Fruit fly (Drosophila melanogaster) whole organism, prepupa: ENCODE measurements around the gene spirit.

ENCODE experiments used
- CG10669 ChIP-seq: fragments of 200-800 bp; sonication (Bioruptor generic); optimal IDR thresholded peaks from 3 replicates; lab custom pipeline; 2018; ENCODE audit warnings: missing biosample characterization, mild to moderate bottlenecking, missing genetic modification characterization, moderate library complexity
- CG11762 ChIP-seq: fragments of 200-800 bp; sonication (Bioruptor generic); optimal IDR thresholded peaks from 3 replicates; lab custom pipeline; 2016; ENCODE audit warnings: missing biosample characterization, missing genetic modification characterization; ENCODE audit not compliant: insufficient read depth
- CG11902 ChIP-seq: fragments of 200-800 bp; sonication (Bioruptor generic); optimal IDR thresholded peaks from 3 replicates; lab custom pipeline; 2016; ENCODE audit warnings: missing biosample characterization, missing genetic modification characterization
- CG1621 ChIP-seq: fragments of 200-800 bp; sonication (Bioruptor generic); optimal IDR thresholded peaks from 3 replicates; lab custom pipeline; 2018; ENCODE audit warnings: missing biosample characterization, mild to moderate bottlenecking, missing genetic modification characterization
- CG16779 ChIP-seq: fragments of 200-800 bp; sonication (Bioruptor generic); optimal IDR thresholded peaks from 3 replicates; lab custom pipeline; 2017; ENCODE audit warnings: missing biosample characterization, mild to moderate bottlenecking, missing genetic modification characterization
- CG3032 ChIP-seq: fragments of 200-800 bp; optimal IDR thresholded peaks from 2 replicates; lab custom pipeline; 2019; ENCODE audit warnings: missing biosample characterization, mild to moderate bottlenecking, missing genetic modification characterization, moderate library complexity
- CG31627 ChIP-seq: fragments of 200-800 bp; sonication (Bioruptor generic); optimal IDR thresholded peaks from 3 replicates; lab custom pipeline; 2016; ENCODE audit warnings: missing biosample characterization, missing genetic modification characterization
- CG34406 ChIP-seq: fragments of 200-800 bp; sonication (Bioruptor generic); optimal IDR thresholded peaks from 3 replicates; lab custom pipeline; 2016; ENCODE audit warnings: missing biosample characterization, missing genetic modification characterization
- CG3919 ChIP-seq: fragments of 200-800 bp; sonication (Bioruptor generic); optimal IDR thresholded peaks from 3 replicates; lab custom pipeline; 2016; ENCODE audit warnings: missing biosample characterization, missing genetic modification characterization
- CG4318 ChIP-seq: fragments of 200-800 bp; sonication (Bioruptor generic); optimal IDR thresholded peaks from 3 replicates; lab custom pipeline; 2017; ENCODE audit warnings: missing biosample characterization, mild to moderate bottlenecking, missing genetic modification characterization
- CG6163 ChIP-seq: fragments of 200-800 bp; sonication (Bioruptor generic); IDR thresholded peaks from 3 replicates; pipeline ENCODE4 v1.3.6; 2022; ENCODE audit warnings: missing biosample characterization, missing genetic modification characterization
- CG6276 ChIP-seq: fragments of 200-800 bp; sonication (Bioruptor generic); optimal IDR thresholded peaks from 2 replicates; lab custom pipeline; 2017; ENCODE audit warnings: missing biosample characterization, mild to moderate bottlenecking, missing genetic modification characterization
- CG6792 ChIP-seq: fragments of 200-800 bp; sonication (Bioruptor generic); optimal IDR thresholded peaks from 3 replicates; lab custom pipeline; 2016; ENCODE audit warnings: missing biosample characterization, missing genetic modification characterization
- CG7368 ChIP-seq: fragments of 200-800 bp; sonication (Bioruptor generic); optimal IDR thresholded peaks from 3 replicates; lab custom pipeline; 2016; ENCODE audit warnings: missing biosample characterization, missing genetic modification characterization
- CG8319 ChIP-seq: fragments of 200-800 bp; sonication (Bioruptor generic); optimal IDR thresholded peaks from 3 replicates; lab custom pipeline; 2016; ENCODE audit warnings: missing biosample characterization, missing genetic modification characterization
- CG8632 ChIP-seq: fragments of 200-800 bp; sonication (Bioruptor generic); optimal IDR thresholded peaks from 3 replicates; lab custom pipeline; 2016; ENCODE audit warnings: missing biosample characterization, missing genetic modification characterization
- CG9139 ChIP-seq: fragments of 200-800 bp; sonication (Bioruptor generic); optimal IDR thresholded peaks from 3 replicates; lab custom pipeline; 2017; ENCODE audit warnings: missing biosample characterization, mild to moderate bottlenecking, missing genetic modification characterization
- Eip78C ChIP-seq: fragments of 200-800 bp; sonication (Bioruptor generic); peaks from one replicate; lab custom pipeline; 2016; ENCODE audit warnings: missing biosample characterization, missing genetic modification characterization
- Eip93F ChIP-seq: fragments of 200-800 bp; sonication (Bioruptor generic); optimal IDR thresholded peaks from 2 replicates; lab custom pipeline; 2016; ENCODE audit warnings: missing biosample characterization, mild to moderate bottlenecking, missing genetic modification characterization
- Ets21C ChIP-seq: fragments of 200-800 bp; sonication (Bioruptor generic); optimal IDR thresholded peaks from 3 replicates; lab custom pipeline; 2016; ENCODE audit warnings: missing biosample characterization, missing genetic modification characterization
- Ets96B ChIP-seq: fragments of 200-800 bp; optimal IDR thresholded peaks from 2 replicates; lab custom pipeline; 2019; ENCODE audit warnings: missing biosample characterization, mild to moderate bottlenecking, missing genetic modification characterization, moderate library complexity
- Hr39 ChIP-seq: fragments of 200-800 bp; sonication (Bioruptor generic); optimal IDR thresholded peaks from 2 replicates; lab custom pipeline; 2016; ENCODE audit warnings: missing biosample characterization, missing genetic modification characterization
- Hr4 ChIP-seq: fragments of 200-800 bp; sonication (Bioruptor generic); optimal IDR thresholded peaks from 3 replicates; lab custom pipeline; 2016; ENCODE audit warnings: missing biosample characterization, missing genetic modification characterization
- Lpt ChIP-seq: fragments of 200-800 bp; sonication (Bioruptor generic); optimal IDR thresholded peaks from 3 replicates; lab custom pipeline; 2016; ENCODE audit warnings: missing biosample characterization, missing genetic modification characterization
- Met ChIP-seq: fragments of 200-800 bp; sonication (Bioruptor generic); optimal IDR thresholded peaks from 3 replicates; lab custom pipeline; 2016; ENCODE audit warnings: missing biosample characterization, missing genetic modification characterization
- Smox ChIP-seq: fragments of 200-800 bp; sonication (Bioruptor generic); optimal IDR thresholded peaks from 3 replicates; lab custom pipeline; 2016; ENCODE audit warnings: missing biosample characterization, missing genetic modification characterization
- Sox14 ChIP-seq: fragments of 200-800 bp; sonication (Bioruptor generic); optimal IDR thresholded peaks from 3 replicates; lab custom pipeline; 2016; ENCODE audit warnings: missing biosample characterization, missing genetic modification characterization
- Sox15 ChIP-seq: fragments of 200-800 bp; sonication (Bioruptor generic); optimal IDR thresholded peaks from 3 replicates; lab custom pipeline; 2016; ENCODE audit warnings: missing biosample characterization, missing genetic modification characterization
- acj6 ChIP-seq: fragments of 200-800 bp; sonication (Bioruptor generic); optimal IDR thresholded peaks from 3 replicates; lab custom pipeline; 2016; ENCODE audit warnings: missing biosample characterization, missing genetic modification characterization
- dac ChIP-seq: fragments of 200-800 bp; sonication (Bioruptor generic); optimal IDR thresholded peaks from 2 replicates; lab custom pipeline; 2017; ENCODE audit warnings: missing biosample characterization, mild to moderate bottlenecking, missing genetic modification characterization
- eg ChIP-seq: fragments of 200-800 bp; sonication (Bioruptor generic); IDR thresholded peaks from 3 replicates; pipeline ENCODE4 v1.3.6; 2022; ENCODE audit warnings: missing biosample characterization, missing genetic modification characterization
- esn ChIP-seq: fragments of 200-800 bp; sonication (Bioruptor generic); optimal IDR thresholded peaks from 2 replicates; lab custom pipeline; 2016; ENCODE audit warnings: missing biosample characterization, mild to moderate bottlenecking, missing genetic modification characterization, moderate library complexity
- fd85E ChIP-seq: fragments of 200-800 bp; sonication (Bioruptor generic); optimal IDR thresholded peaks from 3 replicates; lab custom pipeline; 2016; ENCODE audit warnings: missing biosample characterization, missing genetic modification characterization
- fkh ChIP-seq: fragments of 200-800 bp; sonication (Bioruptor generic); optimal IDR thresholded peaks from 3 replicates; lab custom pipeline; 2017; ENCODE audit warnings: missing biosample characterization, mild to moderate bottlenecking, missing genetic modification characterization, moderate library complexity
- lz ChIP-seq: fragments of 200-800 bp; sonication (Bioruptor generic); optimal IDR thresholded peaks from 3 replicates; lab custom pipeline; 2016; ENCODE audit warnings: missing biosample characterization, missing genetic modification characterization
- net ChIP-seq: fragments of 200-800 bp; sonication (Bioruptor generic); optimal IDR thresholded peaks from 3 replicates; lab custom pipeline; 2016; ENCODE audit warnings: missing biosample characterization, missing genetic modification characterization
- pdm3 ChIP-seq: fragments of 200-800 bp; sonication (Bioruptor generic); optimal IDR thresholded peaks from 3 replicates; lab custom pipeline; 2016; ENCODE audit warnings: missing biosample characterization, missing genetic modification characterization
- salr ChIP-seq, 2 experiments: fragments of 200-800 bp; sonication (Bioruptor generic); optimal IDR thresholded peaks; 3 replicates each; lab custom pipeline; 2016 to 2018; ENCODE audit warnings: missing biosample characterization in 2 of 2, missing genetic modification characterization in 2 of 2, mild to moderate bottlenecking in 1 of 2
- spab ChIP-seq: fragments of 200-800 bp; sonication (Bioruptor generic); optimal IDR thresholded peaks from 2 replicates; lab custom pipeline; 2017; ENCODE audit warnings: missing biosample characterization, mild to moderate bottlenecking, missing genetic modification characterization, missing genetic modification reagents
- ss ChIP-seq, 2 experiments: fragments of 200-800 bp; sonication (Bioruptor generic); optimal IDR thresholded peaks; 2 replicates in 1 of 2; 3 replicates in 1 of 2; lab custom pipeline; 2017 to 2018; ENCODE audit warnings: mild to moderate bottlenecking in 2 of 2, missing biosample characterization in 2 of 2, missing genetic modification characterization in 2 of 2, moderate library complexity in 1 of 2
- svp ChIP-seq: fragments of 200-800 bp; sonication (Bioruptor generic); peaks from one replicate; lab custom pipeline; 2016; ENCODE audit warnings: missing biosample characterization, missing genetic modification characterization
- topi ChIP-seq: fragments of 200-800 bp; sonication (Bioruptor generic); optimal IDR thresholded peaks from 3 replicates; lab custom pipeline; 2016; ENCODE audit warnings: missing biosample characterization, missing genetic modification characterization

Gene spirit

dm6 chrX:8616787-8617432, 43.5 kb upstream of the spirit start:
- no peak for TF ChIP-seq salr (GFP tag; optimal IDR thresholded peaks at IDR 0.05; lab: Kevin White, UChicago)
- TF ChIP-seq svp, result peak; percentile 7
- TF ChIP-seq net (GFP tag; lab: Kevin White, UChicago), result no peak
- TF ChIP-seq eg (GFP tag; lab: Robert Waterston, UW), result no peak

- TF ChIP-seq CG6276, result no peak
- peak; percentile 58 for TF ChIP-seq Eip78C
- peak; percentile 36 for TF ChIP-seq svp
These were observed 42.9 kb upstream of the spirit start for dm6 chrX:8616280-8616679.

dm6 chrX:8607902-8608301, 34.5 kb upstream of the spirit start:
- no peak for TF ChIP-seq acj6 (GFP tag; lab: Kevin White, UChicago)
- TF ChIP-seq CG8319 (GFP tag; lab: Kevin White, UChicago), result no peak
- TF ChIP-seq Lpt, result no peak
- no peak for TF ChIP-seq Eip93F (GFP tag; lab: Kevin White, UChicago)
- no peak for TF ChIP-seq salr (GFP tag; optimal IDR thresholded peaks at IDR 0.05; lab: Kevin White, UChicago)
- no peak for TF ChIP-seq Ets21C (GFP tag; lab: Kevin White, UChicago)
- no peak for TF ChIP-seq Eip78C

- TF ChIP-seq lz (GFP tag; lab: Kevin White, UChicago) (peak; percentile 5), Eip78C (peak; percentile 36), CG11902 (GFP tag; lab: Kevin White, UChicago) (no peak), CG6163 (0 out of 3 replicates have a peak, but pooled peaks have one; percentile 22), CG31627 (GFP tag; lab: Kevin White, UChicago) (peak; percentile 21)
These were observed 32.8 kb upstream of the spirit start, which contains the start of gene Caf1-180 for dm6 chrX:8606206-8606605. Gene Caf1-180 (minus strand): TSS chrX:8606304.

- TF ChIP-seq salr (GFP tag; optimal IDR thresholded peaks at IDR 0.05; lab: Kevin White, UChicago) (no peak), CG3032 (tag; lab: Kevin White, UChicago) (peak; percentile 48), CG1621 (no peak), pdm3 (GFP tag; lab: Kevin White, UChicago) (no peak), fd85E (GFP tag; lab: Kevin White, UChicago) (no peak), eg (GFP tag; lab: Robert Waterston, UW) (peak; percentile 86; the same call in 2 of the 3 replicates), acj6 (GFP tag; lab: Kevin White, UChicago) (no peak), Sox15 (GFP tag; lab: Kevin White, UChicago) (peak; percentile 11), Sox14 (peak; percentile 59), CG9139 (GFP tag; lab: Kevin White, UChicago) (no peak), fkh (GFP tag; lab: Kevin White, UChicago) (no peak), CG8632 (GFP tag; lab: Kevin White, UChicago) (no peak), CG10669 (no peak), CG6276 (no peak), dac (GFP tag; lab: Kevin White, UChicago) (no peak), Ets96B (tag; lab: Kevin White, UChicago) (peak; percentile 51), Met (GFP tag; lab: Kevin White, UChicago) (no peak), Lpt (no peak), CG34406 (no peak), Hr4 (peak; percentile 76), Smox (GFP tag; lab: Kevin White, UChicago) (no peak), Eip78C (peak; percentile 80), topi (GFP tag; lab: Kevin White, UChicago) (no peak), CG8319 (GFP tag; lab: Kevin White, UChicago) (no peak), ss (GFP tag; optimal IDR thresholded peaks at IDR 0.05; lab: Kevin White, UChicago) (no peak), CG3919 (GFP tag; lab: Kevin White, UChicago) (no peak), CG4318 (GFP tag; lab: Kevin White, UChicago) (no peak), spab (GFP tag; lab: Kevin White, UChicago) (no peak), lz (GFP tag; lab: Kevin White, UChicago) (peak; percentile 53), CG16779 (no peak), Eip93F (GFP tag; lab: Kevin White, UChicago) (no peak), CG6792 (GFP tag; lab: Kevin White, UChicago) (peak; percentile 56), CG7368 (GFP tag; lab: Kevin White, UChicago) (no peak), net (GFP tag; lab: Kevin White, UChicago) (no peak), svp (no peak), CG11762 (peak; percentile 28), Hr39 (peak; percentile 70), esn (GFP tag; lab: Kevin White, UChicago) (peak; percentile 72)
These were observed 27.8 kb upstream of the spirit start for dm6 chrX:8601165-8601564.
